Worm (Caenorhabditis elegans) whole organism, L2 larva: ENCODE measurements around the gene ttm-2.

Source experiments
- ZK546.5 ChIP-seq: sonication (generic microtip); optimal IDR thresholded peaks from 2 replicates; lab custom pipeline; 2017; ENCODE audit warnings: missing biosample characterization, missing genetic modification characterization
- ama-1 ChIP-seq: fragments of 150-350 bp; optimal IDR thresholded peaks from 2 replicates; lab custom pipeline; 2018; ENCODE audit warnings: inconsistent platforms
- ceh-82 ChIP-seq: fragments of 150-350 bp; optimal IDR thresholded peaks from 2 replicates; lab custom pipeline; 2014; ENCODE audit warnings: missing biosample characterization, missing genetic modification characterization
- egl-27 ChIP-seq: sonication (generic microtip); optimal IDR thresholded peaks from 3 replicates; lab custom pipeline; 2017; ENCODE audit warnings: missing biosample characterization, missing genetic modification reagents, missing genetic modification characterization
- fos-1 ChIP-seq: fragments of 150-350 bp; optimal IDR thresholded peaks from 2 replicates; lab custom pipeline; 2014; ENCODE audit warnings: missing biosample characterization, missing genetic modification characterization
- lin-39 ChIP-seq: fragments of 150-350 bp; optimal IDR thresholded peaks from 2 replicates; lab custom pipeline; 2014; ENCODE audit warnings: missing biosample characterization, missing genetic modification reagents, missing genetic modification characterization
- nhr-12 ChIP-seq: fragments of 150-350 bp; optimal IDR thresholded peaks from 2 replicates; lab custom pipeline; 2014; ENCODE audit warnings: missing biosample characterization, missing genetic modification characterization
- nhr-23 ChIP-seq: fragments of 150-350 bp; optimal IDR thresholded peaks from 2 replicates; lab custom pipeline; 2014; ENCODE audit warnings: missing biosample characterization, missing genetic modification reagents, missing genetic modification characterization
- zag-1 ChIP-seq: fragments of 150-350 bp; optimal IDR thresholded peaks from 2 replicates; lab custom pipeline; 2014; ENCODE audit warnings: missing biosample characterization, missing genetic modification characterization

DNA sequence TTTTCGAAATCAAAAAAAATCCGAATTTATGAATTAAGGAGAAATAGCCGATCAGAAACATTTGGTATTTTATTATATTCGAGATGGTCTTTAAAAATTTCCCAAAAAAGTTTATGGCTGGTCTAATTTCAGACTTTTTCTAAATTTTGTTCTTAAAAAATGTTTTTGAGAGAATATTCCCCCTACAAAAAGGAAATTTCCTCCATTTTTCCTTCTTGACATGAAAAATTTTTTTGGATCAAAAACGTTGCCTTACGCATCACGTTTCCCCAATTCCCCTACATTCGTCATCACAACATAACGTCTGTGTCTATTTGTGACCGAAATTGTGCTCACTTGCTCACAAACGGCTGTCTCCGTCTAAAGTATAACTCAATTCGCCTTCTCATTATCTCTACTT is 27.1 kb upstream of the ttm-2 start:
- TF ChIP-seq ceh-82 (tag; lab: Kevin White, UChicago): no peak
- TF ChIP-seq zag-1 (tag; lab: Kevin White, UChicago): no peak
- no peak for TF ChIP-seq egl-27
- TF ChIP-seq lin-39: no peak
- no peak for TF ChIP-seq nhr-23 (tag; lab: Kevin White, UChicago)
- TF ChIP-seq fos-1 (tag; lab: Kevin White, UChicago): no peak
- TF ChIP-seq ama-1 (lab: Kevin White, UChicago): no peak
- no peak for TF ChIP-seq nhr-12
- TF ChIP-seq ZK546.5 (tag; lab: Kevin White, UChicago): no peak
